Fruit fly (Drosophila melanogaster): Measurements from ENCODE around the gene CG43773.

The CG43773 gene

dm6 chr2L:4053421-4054091, 46.1 kb downstream of the CG43773 start (continued):
- TF ChIP-seq CG12104 (GFP tag; optimal IDR thresholded peaks at IDR 0.05) (peak; percentile 60), hkb (optimal IDR thresholded peaks at IDR 0.05) (no peak), hkb (GFP tag; IDR thresholded peaks at IDR 0.05) (peak; percentile 50; the same call in 1 of the 2 replicates), dmrt99B (tag; optimal IDR thresholded peaks at IDR 0.05) (peak; percentile 78), CG4282 (GFP tag; optimal IDR thresholded peaks at IDR 0.05) (no peak), CG14050 (GFP tag; IDR thresholded peaks at IDR 0.05) (peak; percentile 53; the same call in 2 of the 3 replicates), CrebB (tag; optimal IDR thresholded peaks at IDR 0.05) (peak; percentile 63), CG1602 (GFP tag; optimal IDR thresholded peaks at IDR 0.05) (peak; percentile 70), CG12299 (tag; optimal IDR thresholded peaks at IDR 0.05) (peak; percentile 61), gro (GFP tag; optimal IDR thresholded peaks at IDR 0.05) (no peak), CG2129 (GFP tag; IDR thresholded peaks at IDR 0.05; ENCODE audit: partially characterized antibody) (no peak), grn (GFP tag; optimal IDR thresholded peaks at IDR 0.05) (no peak), CG31388 (GFP tag; optimal IDR thresholded peaks at IDR 0.05) (no peak), CG13296 (GFP tag; optimal IDR thresholded peaks at IDR 0.05) (peak; percentile 14), ara (GFP tag; IDR thresholded peaks at IDR 0.05) (peak; percentile 79), CG4617 (GFP tag; optimal IDR thresholded peaks at IDR 0.05; ENCODE audit: borderline replicate concordance) (peak; percentile 14), NfI (GFP tag; optimal IDR thresholded peaks at IDR 0.05) (peak; percentile 7), sr (GFP tag; IDR thresholded peaks at IDR 0.05) (no peak), Fer1 (GFP tag; optimal IDR thresholded peaks at IDR 0.05) (peak; percentile 43), CG12942 (GFP tag; optimal IDR thresholded peaks at IDR 0.05) (peak; percentile 47), CG11560 (tag; IDR thresholded peaks at IDR 0.05) (no peak), Deaf1 (tag; optimal IDR thresholded peaks at IDR 0.05) (peak; percentile 28), BtbVII (GFP tag; optimal IDR thresholded peaks at IDR 0.05) (no peak), CG11085 (GFP tag; IDR thresholded peaks at IDR 0.05) (no peak), C15 (GFP tag; IDR thresholded peaks at IDR 0.05) (0 out of 3 replicates have a peak, but pooled peaks have one; percentile 36), gce (GFP tag; IDR thresholded peaks at IDR 0.05) (no peak), exex (tag; optimal IDR thresholded peaks at IDR 0.05) (no peak), fd3F (GFP tag; optimal IDR thresholded peaks at IDR 0.05) (no peak), repo (GFP tag; optimal IDR thresholded peaks at IDR 0.05) (no peak), jigr1 (GFP tag; IDR thresholded peaks at IDR 0.05) (no peak), Ptx1 (GFP tag; IDR thresholded peaks at IDR 0.05) (peak; percentile 78), chm (GFP tag; IDR thresholded peaks at IDR 0.05) (no peak; the same call in 1 of the 2 replicates), unpg (GFP tag; optimal IDR thresholded peaks at IDR 0.05) (peak; percentile 77), nerfin-1 (tag; optimal IDR thresholded peaks at IDR 0.05) (peak; percentile 69), CG1832 (GFP tag; optimal IDR thresholded peaks at IDR 0.05) (no peak), CG17912 (GFP tag; optimal IDR thresholded peaks at IDR 0.05) (no peak), CG10147 (GFP tag; optimal IDR thresholded peaks at IDR 0.05) (no peak), CG1529 (GFP tag; optimal IDR thresholded peaks at IDR 0.05) (peak; percentile 87), ewg (GFP tag; optimal IDR thresholded peaks at IDR 0.05) (peak; percentile 67), CG30403 (GFP tag; optimal IDR thresholded peaks at IDR 0.05) (peak; percentile 72), H2.0 (GFP tag; IDR thresholded peaks at IDR 0.05) (no peak), CG10959 (GFP tag; IDR thresholded peaks at IDR 0.05) (peak; percentile 48; the same call in 1 of the 2 replicates), Hr39 (optimal IDR thresholded peaks at IDR 0.05) (no peak), CG1233 (GFP tag; optimal IDR thresholded peaks at IDR 0.05) (peak; percentile 56), CG15269 (tag; optimal IDR thresholded peaks at IDR 0.05) (peak; percentile 66), CG5953 (GFP tag; IDR thresholded peaks at IDR 0.05) (no peak), ind (GFP tag; optimal IDR thresholded peaks at IDR 0.05) (peak; percentile 32), Antp (GFP tag; optimal IDR thresholded peaks at IDR 0.05) (no peak), salm (tag; optimal IDR thresholded peaks at IDR 0.05) (peak; percentile 51), CG9797 (GFP tag; optimal IDR thresholded peaks at IDR 0.05) (no peak), CG8281 (tag; optimal IDR thresholded peaks at IDR 0.05) (no peak)

Data from whole organism, embryonic.